Worm (Caenorhabditis elegans) whole organism, L3 larva: ENCODE measurements around the gene ZC168.2.
A peak's percentile ranks its signal among the peaks of the same experiment; 100 is the strongest.
"Not testable (repeated sequence)": the region's sequence is repeated elsewhere in the genome, so short reads cannot be mapped to it uniquely, and the experiment has no call there.

ENCODE experiments used
- R02D3.7 ChIP-seq: fragments of 150-350 bp; optimal IDR thresholded peaks from 2 replicates; lab custom pipeline; 2014; ENCODE audit warnings: missing biosample characterization, missing genetic modification characterization
- aly-2 ChIP-seq: fragments of 150-350 bp; optimal IDR thresholded peaks from 2 replicates; lab custom pipeline; 2014; ENCODE audit warnings: missing biosample characterization, missing genetic modification characterization
- ama-1 ChIP-seq: fragments of 150-350 bp; optimal IDR thresholded peaks from 2 replicates; lab custom pipeline; 2018
- ceh-16 ChIP-seq: sonication (generic microtip); optimal IDR thresholded peaks from 2 replicates; lab custom pipeline; 2017; ENCODE audit warnings: missing biosample characterization, missing genetic modification characterization
- ceh-28 ChIP-seq: fragments of 150-350 bp; optimal IDR thresholded peaks from 2 replicates; lab custom pipeline; 2014; ENCODE audit warnings: missing biosample characterization, missing genetic modification reagents, missing genetic modification characterization
- ceh-82 ChIP-seq: fragments of 150-350 bp; optimal IDR thresholded peaks from 2 replicates; lab custom pipeline; 2014; ENCODE audit warnings: missing biosample characterization, missing genetic modification characterization
- ceh-9 ChIP-seq: sonication (generic microtip); optimal IDR thresholded peaks from 2 replicates; lab custom pipeline; 2018; ENCODE audit warnings: missing biosample characterization, missing genetic modification characterization
- daf-12 ChIP-seq: fragments of 150-350 bp; optimal IDR thresholded peaks from 2 replicates; lab custom pipeline; 2014; ENCODE audit warnings: missing biosample characterization, missing genetic modification reagents, missing genetic modification characterization
- egl-27 ChIP-seq: sonication (generic microtip); optimal IDR thresholded peaks from 4 replicates; lab custom pipeline; 2017; ENCODE audit warnings: missing biosample characterization, missing genetic modification reagents, missing genetic modification characterization
- egl-5 ChIP-seq: fragments of 150-350 bp; optimal IDR thresholded peaks from 2 replicates; lab custom pipeline; 2017; ENCODE audit warnings: missing biosample characterization, missing genetic modification reagents, missing genetic modification characterization, inconsistent platforms
- elt-1 ChIP-seq: fragments of 150-350 bp; optimal IDR thresholded peaks from 2 replicates; lab custom pipeline; 2014; ENCODE audit warnings: missing biosample characterization, missing genetic modification characterization
- elt-2 ChIP-seq: sonication (generic microtip); optimal IDR thresholded peaks from 2 replicates; lab custom pipeline; 2016; ENCODE audit warnings: missing genetic modification reagents, mild to moderate bottlenecking, missing genetic modification characterization, missing compliant biosample characterization
- elt-3 ChIP-seq, 3 experiments: fragments of 150-350 bp in 1 of 3; sonication (generic microtip) in 2 of 3; optimal IDR thresholded peaks; 2 replicates in 2 of 3; 4 replicates in 1 of 3; lab custom pipeline; 2014 to 2017; ENCODE audit warnings: missing biosample characterization in 3 of 3, missing genetic modification characterization in 3 of 3
- fkh-10 ChIP-seq: sonication (generic microtip); optimal IDR thresholded peaks from 2 replicates; lab custom pipeline; 2017; ENCODE audit warnings: missing biosample characterization, missing genetic modification reagents, missing genetic modification characterization
- fkh-2 ChIP-seq: fragments of 150-350 bp; optimal IDR thresholded peaks from 2 replicates; lab custom pipeline; 2014; ENCODE audit warnings: missing biosample characterization, missing genetic modification reagents, missing genetic modification characterization
- fos-1 ChIP-seq: fragments of 150-350 bp; optimal IDR thresholded peaks from 2 replicates; lab custom pipeline; 2014; ENCODE audit warnings: missing biosample characterization, missing genetic modification characterization
- hmg-11 ChIP-seq: sonication (generic microtip); optimal IDR thresholded peaks from 2 replicates; lab custom pipeline; 2016; ENCODE audit warnings: missing genetic modification characterization, missing compliant biosample characterization
- jun-1 ChIP-seq: fragments of 150-350 bp; optimal IDR thresholded peaks from 2 replicates; lab custom pipeline; 2014; ENCODE audit warnings: missing biosample characterization, missing genetic modification reagents, missing genetic modification characterization
- lin-15B ChIP-seq: fragments of 150-350 bp; optimal IDR thresholded peaks from 2 replicates; lab custom pipeline; 2014; ENCODE audit warnings: missing biosample characterization, missing genetic modification characterization
- lin-39 ChIP-seq: fragments of 150-350 bp; optimal IDR thresholded peaks from 2 replicates; lab custom pipeline; 2018; ENCODE audit warnings: missing biosample characterization, missing genetic modification reagents, missing genetic modification characterization
- lsy-12 ChIP-seq: sonication (generic microtip); optimal IDR thresholded peaks from 2 replicates; lab custom pipeline; 2016; ENCODE audit warnings: mild to moderate bottlenecking, missing genetic modification characterization, missing compliant biosample characterization
- nfya-1 ChIP-seq: sonication (generic microtip); optimal IDR thresholded peaks from 2 replicates; lab custom pipeline; 2017; ENCODE audit warnings: missing genetic modification characterization, mild to moderate bottlenecking, missing compliant biosample characterization, antibody characterized with exemption, moderate library complexity; ENCODE audit not compliant: insufficient read depth
- nhr-11 ChIP-seq: fragments of 150-350 bp; optimal IDR thresholded peaks from 2 replicates; lab custom pipeline; 2014; ENCODE audit warnings: missing biosample characterization, missing genetic modification characterization
- nhr-12 ChIP-seq: fragments of 150-350 bp; optimal IDR thresholded peaks from 2 replicates; lab custom pipeline; 2014; ENCODE audit warnings: missing biosample characterization, missing genetic modification characterization
- nhr-23 ChIP-seq: fragments of 150-350 bp; optimal IDR thresholded peaks from 2 replicates; lab custom pipeline; 2014; ENCODE audit warnings: missing biosample characterization, missing genetic modification reagents, missing genetic modification characterization
- nhr-237 ChIP-seq: fragments of 150-350 bp; optimal IDR thresholded peaks from 2 replicates; lab custom pipeline; 2014; ENCODE audit warnings: missing biosample characterization, missing genetic modification characterization
- nhr-25 ChIP-seq: sonication (generic microtip); optimal IDR thresholded peaks from 2 replicates; lab custom pipeline; 2017; ENCODE audit warnings: missing biosample characterization, missing genetic modification characterization
- nhr-67 ChIP-seq: fragments of 150-350 bp; optimal IDR thresholded peaks from 2 replicates; lab custom pipeline; 2014; ENCODE audit warnings: missing biosample characterization, missing genetic modification characterization
- nhr-77 ChIP-seq: fragments of 150-350 bp; optimal IDR thresholded peaks from 2 replicates; lab custom pipeline; 2014; ENCODE audit warnings: missing biosample characterization, missing genetic modification characterization
- pha-4 ChIP-seq: fragments of 150-350 bp; optimal IDR thresholded peaks from 2 replicates; lab custom pipeline; 2014; ENCODE audit warnings: missing biosample characterization, missing genetic modification reagents, missing genetic modification characterization
- pqm-1 ChIP-seq: fragments of 150-350 bp; optimal IDR thresholded peaks from 2 replicates; lab custom pipeline; 2017; ENCODE audit warnings: missing biosample characterization, missing genetic modification characterization, inconsistent platforms
- sea-2 ChIP-seq: fragments of 150-350 bp; sonication (generic microtip); optimal IDR thresholded peaks from 4 replicates; lab custom pipeline; 2014; ENCODE audit warnings: missing biosample characterization, missing genetic modification reagents, missing genetic modification characterization
- skn-1 ChIP-seq: fragments of 150-350 bp; optimal IDR thresholded peaks from 2 replicates; lab custom pipeline; 2014; ENCODE audit warnings: missing biosample characterization, missing genetic modification characterization
- snpc-4 ChIP-seq: fragments of 150-350 bp; optimal IDR thresholded peaks from 2 replicates; lab custom pipeline; 2014; ENCODE audit warnings: missing biosample characterization, missing genetic modification characterization
- unc-62 ChIP-seq: fragments of 150-350 bp; sonication (generic microtip); optimal IDR thresholded peaks from 4 replicates; lab custom pipeline; 2014; ENCODE audit warnings: missing biosample characterization, missing genetic modification reagents, missing genetic modification characterization
- ztf-11 ChIP-seq: fragments of 150-350 bp; optimal IDR thresholded peaks from 2 replicates; lab custom pipeline; 2014; ENCODE audit warnings: missing biosample characterization, missing genetic modification characterization
- ztf-4 ChIP-seq: fragments of 150-350 bp; optimal IDR thresholded peaks from 2 replicates; lab custom pipeline; 2014; ENCODE audit warnings: missing biosample characterization, missing genetic modification characterization

ZC168.2 gene

ce11 chrIV:10685758-10686157 lies 42.1 kb upstream of the ZC168.2 start, which contains the start of the genes K08C7.6 and R102.1:
Gene K08C7.6 (minus strand): TSS chrIV:10685858.
Gene R102.1 (plus strand): TSS chrIV:10686048.
- TF ChIP-seq skn-1 (tag; lab: Kevin White, UChicago): no peak
- no peak for TF ChIP-seq aly-2 (tag; lab: Kevin White, UChicago)
- TF ChIP-seq egl-5: no peak
- TF ChIP-seq ama-1: no peak
- TF ChIP-seq lin-39: no peak
- TF ChIP-seq daf-12 (tag; lab: Kevin White, UChicago): no peak
- no peak for TF ChIP-seq R02D3.7 (tag; lab: Kevin White, UChicago)
- no peak for TF ChIP-seq sea-2
- no peak for TF ChIP-seq ztf-4 (tag; lab: Kevin White, UChicago)
- TF ChIP-seq elt-1 (tag; lab: Kevin White, UChicago): no peak
- TF ChIP-seq elt-3 (tag; optimal IDR thresholded peaks at IDR 0.05; lab: Kevin White, UChicago): no peak
- no peak for TF ChIP-seq pha-4
- TF ChIP-seq fkh-10 (GFP tag; lab: Kevin White, UChicago): no peak
- TF ChIP-seq fkh-2: no peak

- not testable (repeated sequence) for TF ChIP-seq nhr-67, ceh-9, daf-12 (tag; lab: Kevin White, UChicago)
- TF ChIP-seq, all 47 proteins: peak for 0; not testable (repeated sequence) for 47
Observed at ce11 chrIV:10687307-10687706, 40.5 kb upstream of the ZC168.2 start, which contains the start of gene R102.2. Gene R102.2 (plus strand): TSS chrIV:10687607.

ce11 chrIV:10688972-10689567 lies 38.8 kb upstream of the ZC168.2 start, which contains the start of gene R102.3:
Gene R102.3 (plus strand): TSS chrIV:10689517.
- TF ChIP-seq ceh-9 (tag; lab: Kevin White, UChicago): no peak
- no peak for TF ChIP-seq nhr-25 (tag; lab: Kevin White, UChicago)
- TF ChIP-seq nhr-11: peak; percentile 7
- no peak for TF ChIP-seq ztf-4 (tag; lab: Kevin White, UChicago)

- TF ChIP-seq ceh-16 (tag; lab: Kevin White, UChicago) (no peak), R02D3.7 (tag; lab: Kevin White, UChicago) (no peak), egl-27 (tag; lab: Kevin White, UChicago) (no peak), elt-1 (tag; lab: Kevin White, UChicago) (no peak), egl-5 (no peak), unc-62 (GFP tag; lab: Kevin White, UChicago) (no peak), aly-2 (tag; lab: Kevin White, UChicago) (no peak), nhr-237 (tag; lab: Kevin White, UChicago) (no peak), ceh-28 (no peak), ama-1 (no peak), nhr-12 (tag; lab: Kevin White, UChicago) (no peak)
Observed at ce11 chrIV:10690139-10690538, 37.7 kb upstream of the ZC168.2 start, which contains the start of gene R102.8. Gene R102.8 (minus strand): TSS chrIV:10690239.

- TF ChIP-seq ceh-82 (tag; lab: Kevin White, UChicago) (no peak), nfya-1 (tag; lab: Kevin White, UChicago) (no peak)
- TF ChIP-seq, all 47 proteins: peak for 0
Observed at ce11 chrIV:10695203-10695602, 32.6 kb upstream of the ZC168.2 start, which contains the start of gene R102.4. Gene R102.4 (minus strand): TSS chrIV:10695303.

ce11 chrIV:10697022-10697979 lies 30.5 kb upstream of the ZC168.2 start, which contains the start of gene allo-1:
Gene allo-1 (minus strand): TSS chrIV:10697072.
- TF ChIP-seq pqm-1 (peak; percentile 15), lin-39 (peak; percentile 40), ceh-16 (tag; lab: Kevin White, UChicago) (no peak), fos-1 (tag; lab: Kevin White, UChicago) (no peak), nhr-25 (tag; lab: Kevin White, UChicago) (peak; percentile 86), snpc-4 (tag; lab: Kevin White, UChicago) (peak; percentile 67), nhr-23 (peak; percentile 72), skn-1 (tag; lab: Kevin White, UChicago) (peak; percentile 1), egl-5 (peak; percentile 58), pha-4 (peak; percentile 67), ceh-82 (tag; lab: Kevin White, UChicago) (no peak), lsy-12 (no peak), hmg-11 (tag; lab: Kevin White, UChicago) (peak; percentile 45), ceh-28 (peak; percentile 33), ama-1 (peak; percentile 8), lin-15B (tag; lab: Kevin White, UChicago) (peak; percentile 23), nfya-1 (tag; lab: Kevin White, UChicago) (peak; percentile 36), jun-1 (tag; lab: Kevin White, UChicago) (peak; percentile 72), nhr-77 (no peak), ztf-11 (tag; lab: Kevin White, UChicago) (no peak), elt-2 (peak; percentile 47)
